Fruit fly (Drosophila melanogaster): ENCODE data around the gene Cpr100A.

DNA sequence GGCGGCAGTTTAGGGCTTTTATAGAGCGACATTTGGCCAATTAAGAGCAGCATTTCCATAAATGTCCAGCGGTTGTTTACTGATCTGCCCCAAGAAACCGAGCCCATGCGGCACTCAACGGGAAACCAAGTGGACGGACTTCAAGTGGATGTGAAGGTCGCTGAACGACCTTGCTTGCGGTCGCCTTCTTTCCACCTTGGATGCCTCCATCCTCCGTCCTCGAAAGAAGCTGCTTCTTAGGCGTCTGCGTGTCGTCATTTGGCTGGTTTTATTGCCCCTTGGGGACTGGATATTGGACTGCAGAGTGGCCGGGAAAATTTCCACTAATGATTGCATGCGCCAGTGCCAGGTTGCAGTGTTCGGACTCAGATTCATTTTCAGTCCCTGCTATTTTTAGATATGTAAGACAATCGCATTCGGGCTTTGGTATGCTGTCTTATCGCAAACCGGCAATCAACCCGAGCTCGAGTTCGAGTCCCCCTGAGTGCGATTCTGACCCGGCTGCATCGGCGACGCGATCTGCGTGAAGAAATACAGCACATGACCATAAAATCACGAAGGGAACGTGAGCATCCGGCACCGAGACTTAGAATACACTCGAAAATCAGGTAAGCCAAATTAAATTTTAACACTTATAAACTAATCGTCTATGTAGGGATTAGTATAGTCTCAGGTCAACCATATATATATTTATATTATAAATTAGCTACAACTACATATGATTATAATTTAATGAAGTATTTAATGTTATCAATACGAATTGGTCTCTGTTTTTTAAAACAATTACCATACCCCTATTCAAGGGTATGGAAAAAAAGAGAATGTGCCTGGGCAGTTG, 24.5 kb upstream of the Cpr100A start:
- TF ChIP-seq CG6689 (GFP tag; IDR thresholded peaks at IDR 0.05): no peak
- TF ChIP-seq caup (GFP tag; optimal IDR thresholded peaks at IDR 0.05; ENCODE audit: severe bottlenecking): no peak
- TF ChIP-seq tin (GFP tag; optimal IDR thresholded peaks at IDR 0.05): no peak
- no peak for TF ChIP-seq sr (GFP tag; IDR thresholded peaks at IDR 0.05)
- no peak for TF ChIP-seq CG16779 (GFP tag; IDR thresholded peaks at IDR 0.05)
- no peak for TF ChIP-seq Fer1 (GFP tag; optimal IDR thresholded peaks at IDR 0.05)
